Fruit fly (Drosophila melanogaster) whole organism, embryonic: ENCODE data around the gene pbl.

Source experiments
- CG10209 ChIP-seq: fragments of 200-800 bp; sonication (Bioruptor generic); optimal IDR thresholded peaks from 3 replicates; lab custom pipeline; 2017; ENCODE audit warnings: missing biosample characterization, mild to moderate bottlenecking, missing genetic modification characterization, missing genetic modification reagents
- CG10654 ChIP-seq: fragments of 200-800 bp; sonication (Bioruptor generic); optimal IDR thresholded peaks from 2 replicates; lab custom pipeline; 2016; ENCODE audit warnings: missing biosample characterization, missing genetic modification characterization
- CG12236 ChIP-seq: fragments of 200-800 bp; sonication (Bioruptor generic); optimal IDR thresholded peaks from 2 replicates; lab custom pipeline; 2016; ENCODE audit warnings: missing biosample characterization, missing genetic modification characterization
- CG13894 ChIP-seq: fragments of 200-800 bp; sonication (Bioruptor generic); optimal IDR thresholded peaks from 3 replicates; lab custom pipeline; 2018; ENCODE audit warnings: missing biosample characterization, mild to moderate bottlenecking, missing genetic modification characterization, moderate library complexity
- CG14710 ChIP-seq: fragments of 200-800 bp; sonication (Bioruptor generic); optimal IDR thresholded peaks from 3 replicates; lab custom pipeline; 2019; ENCODE audit warnings: missing biosample characterization, mild to moderate bottlenecking, missing genetic modification characterization, moderate library complexity
- CG17359 ChIP-seq: fragments of 200-800 bp; sonication (Bioruptor generic); optimal IDR thresholded peaks from 3 replicates; lab custom pipeline; 2018; ENCODE audit warnings: missing biosample characterization, mild to moderate bottlenecking, missing genetic modification characterization, moderate library complexity
- CG17568 ChIP-seq: fragments of 200-800 bp; sonication (Bioruptor generic); optimal IDR thresholded peaks from 2 replicates; lab custom pipeline; 2018; ENCODE audit warnings: missing biosample characterization, mild to moderate bottlenecking, missing genetic modification characterization, moderate library complexity
- CG18599 ChIP-seq: fragments of 200-800 bp; sonication (Bioruptor generic); optimal IDR thresholded peaks from 3 replicates; lab custom pipeline; 2017; ENCODE audit warnings: missing biosample characterization, missing genetic modification characterization, mild to moderate bottlenecking, moderate library complexity, missing genetic modification reagents
- CG2712 ChIP-seq: fragments of 200-800 bp; optimal IDR thresholded peaks from 3 replicates; lab custom pipeline; 2019; ENCODE audit warnings: missing biosample characterization, mild to moderate bottlenecking, missing genetic modification characterization, moderate library complexity
- CG32532 ChIP-seq: fragments of 200-800 bp; sonication (Bioruptor generic); IDR thresholded peaks from 2 replicates; pipeline ENCODE4 v1.3.6; 2022; ENCODE audit warnings: missing biosample characterization, missing genetic modification characterization
- CG3407 ChIP-seq: fragments of 200-800 bp; sonication (Bioruptor generic); optimal IDR thresholded peaks from 2 replicates; lab custom pipeline; 2018; ENCODE audit warnings: missing biosample characterization, mild to moderate bottlenecking, missing genetic modification characterization
- CG7271 ChIP-seq: fragments of 200-800 bp; sonication (Bioruptor generic); optimal IDR thresholded peaks from 2 replicates; lab custom pipeline; 2018; ENCODE audit warnings: missing biosample characterization, mild to moderate bottlenecking, missing genetic modification characterization, moderate library complexity
- Camta ChIP-seq: fragments of 200-800 bp; sonication (Bioruptor generic); optimal IDR thresholded peaks from 2 replicates; lab custom pipeline; 2016; ENCODE audit warnings: missing biosample characterization, missing genetic modification characterization
- GATAe ChIP-seq: fragments of 200-800 bp; sonication (Bioruptor generic); conservative IDR thresholded peaks from 2 replicates; pipeline ENCODE4 v1.3.6; 2022; ENCODE audit warnings: missing biosample characterization, missing genetic modification characterization
- HHEX ChIP-seq: fragments of 200-800 bp; sonication (Bioruptor generic); optimal IDR thresholded peaks from 3 replicates; lab custom pipeline; 2017; ENCODE audit warnings: missing biosample characterization, mild to moderate bottlenecking, missing genetic modification characterization, missing genetic modification reagents
- NFAT ChIP-seq: fragments of 200-800 bp; sonication (Bioruptor generic); IDR thresholded peaks from 2 replicates; pipeline ENCODE4 v1.3.6; 2022; ENCODE audit warnings: missing biosample characterization, missing genetic modification characterization
- Nf-YB ChIP-seq: fragments of 200-800 bp; sonication (Bioruptor generic); optimal IDR thresholded peaks from 3 replicates; lab custom pipeline; 2019; ENCODE audit warnings: missing biosample characterization, mild to moderate bottlenecking, missing genetic modification characterization, moderate library complexity
- Sox100B ChIP-seq: fragments of 200-800 bp; sonication (Bioruptor generic); optimal IDR thresholded peaks from 3 replicates; lab custom pipeline; 2018; ENCODE audit warnings: missing biosample characterization, mild to moderate bottlenecking, missing genetic modification characterization
- Vsx1 ChIP-seq: fragments of 200-800 bp; sonication (Bioruptor generic); optimal IDR thresholded peaks from 2 replicates; lab custom pipeline; 2017; ENCODE audit warnings: missing biosample characterization, mild to moderate bottlenecking, missing genetic modification characterization, missing genetic modification reagents
- ac ChIP-seq: fragments of 200-800 bp; sonication (Bioruptor generic); optimal IDR thresholded peaks from 3 replicates; lab custom pipeline; 2017; ENCODE audit warnings: missing biosample characterization, mild to moderate bottlenecking, missing genetic modification characterization
- ara ChIP-seq: fragments of 200-800 bp; sonication (Bioruptor generic); IDR thresholded peaks from 2 replicates; pipeline ENCODE4 v1.3.6; 2022; ENCODE audit warnings: missing biosample characterization, missing genetic modification characterization
- ase ChIP-seq: fragments of 200-800 bp; sonication (Bioruptor generic); IDR thresholded peaks from 3 replicates; pipeline ENCODE4 v1.3.6; 2022; ENCODE audit warnings: missing biosample characterization, missing genetic modification characterization
- ash1 ChIP-seq: fragments of 200-800 bp; sonication (Bioruptor generic); optimal IDR thresholded peaks from 2 replicates; lab custom pipeline; 2018; ENCODE audit warnings: missing biosample characterization, mild to moderate bottlenecking, missing genetic modification characterization
- dmrt11E ChIP-seq: fragments of 200-800 bp; sonication (Bioruptor generic); optimal IDR thresholded peaks from 3 replicates; lab custom pipeline; 2018; ENCODE audit warnings: missing biosample characterization, mild to moderate bottlenecking, missing genetic modification characterization, moderate library complexity
- exex ChIP-seq: fragments of 200-800 bp; sonication (Bioruptor generic); optimal IDR thresholded peaks from 4 replicates; lab custom pipeline; 2018; ENCODE audit warnings: missing biosample characterization, mild to moderate bottlenecking, missing genetic modification characterization, moderate library complexity
- gcm2 ChIP-seq: fragments of 200-800 bp; sonication (Bioruptor generic); optimal IDR thresholded peaks from 2 replicates; lab custom pipeline; 2016; ENCODE audit warnings: missing biosample characterization, missing genetic modification characterization
- grn ChIP-seq: fragments of 200-800 bp; sonication (Bioruptor generic); optimal IDR thresholded peaks from 3 replicates; lab custom pipeline; 2017; ENCODE audit warnings: missing biosample characterization, missing genetic modification characterization
- gro ChIP-seq: fragments of 200-800 bp; sonication (Bioruptor generic); optimal IDR thresholded peaks from 2 replicates; lab custom pipeline; 2016; ENCODE audit warnings: missing biosample characterization, missing genetic modification characterization
- h ChIP-seq: fragments of >200 bp; optimal IDR thresholded peaks from 2 replicates; lab custom pipeline; 2017
- hb ChIP-seq: fragments of 200-800 bp; sonication (Bioruptor generic); IDR thresholded peaks from 3 replicates; pipeline ENCODE4 v1.3.6; 2022; ENCODE audit warnings: missing biosample characterization, missing genetic modification characterization; ENCODE audit not compliant: partially characterized antibody
- jing ChIP-seq: fragments of 200-800 bp; sonication (Bioruptor generic); optimal IDR thresholded peaks from 2 replicates; lab custom pipeline; 2018; ENCODE audit warnings: missing biosample characterization, mild to moderate bottlenecking, missing genetic modification characterization
- klu ChIP-seq: fragments of 200-800 bp; sonication (Bioruptor generic); IDR thresholded peaks from 2 replicates; pipeline ENCODE4 v1.3.6; 2022; ENCODE audit warnings: missing biosample characterization, missing genetic modification characterization
- lbe ChIP-seq: fragments of 200-800 bp; sonication (Bioruptor generic); optimal IDR thresholded peaks from 2 replicates; lab custom pipeline; 2016; ENCODE audit warnings: missing biosample characterization, mild to moderate bottlenecking, missing genetic modification characterization
- mirr ChIP-seq: fragments of 200-800 bp; sonication (Bioruptor generic); optimal IDR thresholded peaks from 3 replicates; lab custom pipeline; 2018; ENCODE audit warnings: missing biosample characterization, mild to moderate bottlenecking, missing genetic modification characterization
- onecut ChIP-seq: fragments of 200-800 bp; sonication (Bioruptor generic); IDR thresholded peaks from 2 replicates; pipeline ENCODE4 v1.3.6; 2022; ENCODE audit warnings: missing biosample characterization, missing genetic modification characterization
- p53 ChIP-seq: fragments of 200-800 bp; sonication (Bioruptor generic); optimal IDR thresholded peaks from 2 replicates; lab custom pipeline; 2016; ENCODE audit warnings: missing biosample characterization, missing genetic modification characterization
- phol ChIP-seq: fragments of 200-800 bp; sonication (Bioruptor generic); optimal IDR thresholded peaks from 3 replicates; lab custom pipeline; 2018; ENCODE audit warnings: missing biosample characterization, mild to moderate bottlenecking, missing genetic modification characterization, moderate library complexity
- prd ChIP-seq, 3 experiments: fragments of >200 bp in 2 of 3; fragments of 200-800 bp in 1 of 3; sonication (Bioruptor generic) in 1 of 3; optimal IDR thresholded peaks in 2 of 3; IDR thresholded peaks in 1 of 3; 2 replicates in 2 of 3; 3 replicates in 1 of 3; pipeline versions ENCODE4 v1.3.6 to Lab custom; 2017 to 2022; ENCODE audit warnings: missing biosample characterization in 1 of 3, missing genetic modification characterization in 1 of 3
- row ChIP-seq: fragments of 200-800 bp; sonication (Bioruptor generic); IDR thresholded peaks from 3 replicates; pipeline ENCODE4 v1.3.6; 2022; ENCODE audit warnings: missing biosample characterization, missing genetic modification characterization
- run ChIP-seq: fragments of 200-800 bp; sonication (Bioruptor generic); optimal IDR thresholded peaks from 3 replicates; lab custom pipeline; 2018; ENCODE audit warnings: missing biosample characterization, mild to moderate bottlenecking, missing genetic modification characterization
- sd ChIP-seq: fragments of 200-800 bp; sonication (Bioruptor generic); optimal IDR thresholded peaks from 3 replicates; lab custom pipeline; 2018; ENCODE audit warnings: missing biosample characterization, mild to moderate bottlenecking, missing genetic modification characterization, moderate library complexity
- seq ChIP-seq: fragments of 200-800 bp; sonication (Bioruptor generic); IDR thresholded peaks from 2 replicates; pipeline ENCODE4 v1.3.6; 2022; ENCODE audit warnings: missing biosample characterization, missing genetic modification characterization
- sisA ChIP-seq: fragments of 200-800 bp; sonication (Bioruptor generic); IDR thresholded peaks from 2 replicates; pipeline ENCODE4 v1.3.6; 2022; ENCODE audit warnings: missing biosample characterization, missing genetic modification characterization
- sug ChIP-seq: fragments of 200-800 bp; optimal IDR thresholded peaks from 2 replicates; lab custom pipeline; 2019; ENCODE audit warnings: missing biosample characterization, mild to moderate bottlenecking, missing genetic modification characterization, moderate library complexity

Gene pbl

DNA sequence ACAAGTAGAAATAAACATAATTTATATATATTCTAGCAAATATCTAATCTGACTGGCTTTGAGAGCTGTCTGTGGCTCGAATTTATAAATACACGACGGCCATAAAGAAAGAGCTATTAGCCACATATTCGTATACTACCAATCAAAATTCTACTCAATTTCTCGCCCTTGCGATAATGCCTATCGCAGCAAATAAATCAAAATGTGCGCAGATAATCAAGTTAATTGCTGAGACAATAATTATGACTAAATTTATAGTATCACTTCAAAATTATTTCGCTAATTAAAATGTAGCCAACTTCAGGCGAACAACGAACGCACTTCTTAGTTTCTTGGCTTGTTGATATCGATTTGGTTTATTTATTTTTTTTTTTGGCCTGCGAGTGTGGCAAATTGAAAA, 40.1 kb upstream of the pbl start (continued):
- TF ChIP-seq CG14710 (tag; lab: Kevin White, UChicago) (no peak), HHEX (GFP tag; lab: Kevin White, UChicago) (no peak), Sox100B (no peak), p53 (no peak), CG10209 (GFP tag; lab: Kevin White, UChicago) (no peak), grn (GFP tag; lab: Kevin White, UChicago) (peak; percentile 89), sisA (GFP tag; lab: Robert Waterston, UW) (no peak), gro (GFP tag; lab: Kevin White, UChicago) (peak; percentile 79), mirr (GFP tag; lab: Kevin White, UChicago) (peak; percentile 95), dmrt11E (tag; lab: Kevin White, UChicago) (no peak), NFAT (GFP tag; lab: Robert Waterston, UW) (no peak), ash1 (GFP tag; lab: Kevin White, UChicago) (no peak), seq (GFP tag; lab: Robert Waterston, UW) (no peak), CG7271 (tag; lab: Kevin White, UChicago) (no peak), CG10654 (GFP tag; lab: Kevin White, UChicago) (no peak), h (lab: Kevin White, UChicago) (no peak), CG17568 (GFP tag; lab: Kevin White, UChicago) (peak; percentile 10), CG12236 (GFP tag; lab: Kevin White, UChicago) (no peak), phol (no peak), jing (no peak), row (GFP tag; lab: Robert Waterston, UW) (no peak), CG18599 (peak; percentile 65), exex (peak; percentile 100), sug (tag; lab: Kevin White, UChicago) (peak; percentile 56), CG17359 (tag; lab: Kevin White, UChicago) (no peak), ara (GFP tag; lab: Robert Waterston, UW) (no peak), ac (GFP tag; lab: Kevin White, UChicago) (no peak), Nf-YB (GFP tag; lab: Kevin White, UChicago) (peak; percentile 43), Vsx1 (GFP tag; lab: Kevin White, UChicago) (peak; percentile 66), sd (tag; lab: Kevin White, UChicago) (peak; percentile 65), CG2712 (no peak), ase (GFP tag; lab: Robert Waterston, UW) (no peak), gcm2 (GFP tag; lab: Kevin White, UChicago) (no peak), Camta (no peak), CG13894 (tag; lab: Kevin White, UChicago) (peak; percentile 7), run (tag; lab: Kevin White, UChicago) (no peak), prd (optimal IDR thresholded peaks at IDR 0.05; lab: Kevin White, UChicago) (no peak), prd (GFP tag; IDR thresholded peaks at IDR 0.05; lab: Robert Waterston, UW) (no peak), CG32532 (GFP tag; lab: Robert Waterston, UW) (no peak), GATAe (0 out of 2 replicates have a peak, but pooled peaks have one; percentile 16), onecut (GFP tag; lab: Robert Waterston, UW) (no peak), hb (GFP tag; lab: Robert Waterston, UW) (no peak), klu (no peak), CG3407 (no peak), lbe (GFP tag; lab: Kevin White, UChicago) (peak; percentile 16)
